Worm (Caenorhabditis elegans) whole organism, mixed stage, embryonic: ENCODE measurements around the gene T05A8.11.

Source experiments
- bed-3 ChIP-seq: fragments of 200-800 bp; sonication (Bioruptor generic); optimal IDR thresholded peaks from 3 replicates; lab custom pipeline; 2018; ENCODE audit warnings: mild to moderate bottlenecking, missing genetic modification characterization, moderate library complexity, missing compliant biosample characterization
- blmp-1 ChIP-seq: fragments of 150-350 bp; optimal IDR thresholded peaks from 2 replicates; lab custom pipeline; 2014; ENCODE audit warnings: missing biosample characterization, missing genetic modification characterization
- ceh-39 ChIP-seq: fragments of 150-350 bp; optimal IDR thresholded peaks from 2 replicates; lab custom pipeline; 2014; ENCODE audit warnings: missing biosample characterization, missing genetic modification characterization
- ceh-43 ChIP-seq: fragments of 200-800 bp; sonication (Bioruptor generic); optimal IDR thresholded peaks from 2 replicates; lab custom pipeline; 2018; ENCODE audit warnings: mild to moderate bottlenecking, missing genetic modification characterization, moderate library complexity, missing compliant biosample characterization
- ces-1 ChIP-seq: fragments of 150-350 bp; optimal IDR thresholded peaks from 2 replicates; lab custom pipeline; 2014; ENCODE audit warnings: missing biosample characterization, missing genetic modification reagents, missing genetic modification characterization
- cnd-1 ChIP-seq: fragments of 200-800 bp; sonication (Bioruptor generic); optimal IDR thresholded peaks from 2 replicates; lab custom pipeline; 2018; ENCODE audit warnings: mild to moderate bottlenecking, missing genetic modification characterization, missing compliant biosample characterization
- drap-1 ChIP-seq: fragments of 200-800 bp; sonication (Bioruptor generic); optimal IDR thresholded peaks from 3 replicates; lab custom pipeline; 2018; ENCODE audit warnings: mild to moderate bottlenecking, missing genetic modification characterization, missing compliant biosample characterization
- elt-1 ChIP-seq: sonication (generic microtip); optimal IDR thresholded peaks from 2 replicates; lab custom pipeline; 2017; ENCODE audit warnings: missing genetic modification characterization, mild to moderate bottlenecking, missing compliant biosample characterization, antibody characterized with exemption, moderate library complexity, borderline replicate concordance; ENCODE audit not compliant: insufficient read depth
- elt-3 ChIP-seq: fragments of 150-350 bp; optimal IDR thresholded peaks from 2 replicates; lab custom pipeline; 2014; ENCODE audit warnings: missing biosample characterization, missing genetic modification characterization
- flh-1 ChIP-seq: fragments of 200-800 bp; sonication (Bioruptor generic); optimal IDR thresholded peaks from 2 replicates; lab custom pipeline; 2018; ENCODE audit warnings: mild to moderate bottlenecking, missing genetic modification characterization, moderate library complexity, missing compliant biosample characterization
- ham-2 ChIP-seq: fragments of 200-800 bp; sonication (Bioruptor generic); optimal IDR thresholded peaks from 2 replicates; lab custom pipeline; 2018; ENCODE audit warnings: mild to moderate bottlenecking, missing genetic modification characterization, missing compliant biosample characterization
- hlh-1 ChIP-seq: fragments of 150-350 bp; optimal IDR thresholded peaks from 2 replicates; lab custom pipeline; 2014; ENCODE audit warnings: missing biosample characterization, missing genetic modification reagents, missing genetic modification characterization
- lin-32 ChIP-seq: fragments of 200-800 bp; sonication (Bioruptor generic); optimal IDR thresholded peaks from 2 replicates; lab custom pipeline; 2018; ENCODE audit warnings: mild to moderate bottlenecking, missing genetic modification characterization, missing compliant biosample characterization
- lsy-2 ChIP-seq: fragments of 150-350 bp; optimal IDR thresholded peaks from 2 replicates; lab custom pipeline; 2014; ENCODE audit warnings: missing biosample characterization, missing genetic modification characterization
- mab-5 ChIP-seq: fragments of 150-350 bp; optimal IDR thresholded peaks from 2 replicates; lab custom pipeline; 2014; ENCODE audit warnings: missing biosample characterization, missing genetic modification characterization
- mep-1 ChIP-seq: fragments of 150-350 bp; optimal IDR thresholded peaks from 2 replicates; lab custom pipeline; 2017; ENCODE audit warnings: missing biosample characterization, missing genetic modification reagents, missing genetic modification characterization, inconsistent platforms
- mls-2 ChIP-seq: sonication (generic microtip); optimal IDR thresholded peaks from 2 replicates; lab custom pipeline; 2016; ENCODE audit warnings: mild to moderate bottlenecking, missing genetic modification characterization, moderate library complexity, missing compliant biosample characterization
- nhr-12 ChIP-seq: fragments of 150-350 bp; optimal IDR thresholded peaks from 2 replicates; lab custom pipeline; 2014; ENCODE audit warnings: missing biosample characterization, missing genetic modification characterization
- nhr-2 ChIP-seq: fragments of 150-350 bp; optimal IDR thresholded peaks from 2 replicates; lab custom pipeline; 2014; ENCODE audit warnings: missing biosample characterization, missing genetic modification characterization
- nhr-237 ChIP-seq: fragments of 150-350 bp; optimal IDR thresholded peaks from 2 replicates; lab custom pipeline; 2014; ENCODE audit warnings: missing biosample characterization, missing genetic modification characterization
- nhr-28 ChIP-seq: fragments of 150-350 bp; optimal IDR thresholded peaks from 2 replicates; lab custom pipeline; 2014; ENCODE audit warnings: missing biosample characterization, missing genetic modification characterization
- nhr-76 ChIP-seq: sonication (generic microtip); optimal IDR thresholded peaks from 2 replicates; lab custom pipeline; 2017; ENCODE audit warnings: missing biosample characterization, missing genetic modification characterization
- pha-4 ChIP-seq: fragments of 150-350 bp; optimal IDR thresholded peaks from 2 replicates; lab custom pipeline; 2018; ENCODE audit warnings: missing biosample characterization, missing genetic modification reagents, missing genetic modification characterization
- sem-2 ChIP-seq: fragments of 200-800 bp; sonication (Bioruptor generic); optimal IDR thresholded peaks from 2 replicates; lab custom pipeline; 2018; ENCODE audit warnings: mild to moderate bottlenecking, missing genetic modification characterization, missing compliant biosample characterization
- sptf-1 ChIP-seq: sonication (generic microtip); optimal IDR thresholded peaks from 2 replicates; lab custom pipeline; 2017; ENCODE audit warnings: mild to moderate bottlenecking, missing genetic modification characterization, moderate library complexity, missing compliant biosample characterization
- tbx-8 ChIP-seq: fragments of 200-800 bp; sonication (Bioruptor generic); optimal IDR thresholded peaks from 2 replicates; lab custom pipeline; 2018; ENCODE audit warnings: mild to moderate bottlenecking, missing genetic modification characterization, moderate library complexity, missing compliant biosample characterization
- unc-62 ChIP-seq: fragments of 150-350 bp; optimal IDR thresholded peaks from 2 replicates; lab custom pipeline; 2014; ENCODE audit warnings: missing biosample characterization, missing genetic modification reagents, missing genetic modification characterization
- ztf-11 ChIP-seq: fragments of 150-350 bp; optimal IDR thresholded peaks from 2 replicates; lab custom pipeline; 2014; ENCODE audit warnings: missing biosample characterization, missing genetic modification characterization

Gene T05A8.11

ce11 chrII:2725561-2725960 lies at the start of gene T05A8.11, which contains the start of gene nep-2:
TSS of gene T05A8.11 (minus strand) at chrII:2725661.
TSS of gene nep-2 (minus strand) at chrII:2725752.
- TF ChIP-seq drap-1 (GFP tag; lab: Kevin White, UChicago) = no peak
- no peak for TF ChIP-seq nhr-237 (tag; lab: Kevin White, UChicago)
- TF ChIP-seq sptf-1 (tag; lab: Kevin White, UChicago) = no peak
- no peak for TF ChIP-seq lin-32 (GFP tag; lab: Kevin White, UChicago)
- TF ChIP-seq bed-3 (GFP tag; lab: Kevin White, UChicago) = no peak
- TF ChIP-seq ceh-43 (GFP tag; lab: Kevin White, UChicago) = no peak
- TF ChIP-seq ham-2 (GFP tag; lab: Kevin White, UChicago) = no peak
- TF ChIP-seq unc-62 (GFP tag; lab: Kevin White, UChicago) = no peak
- TF ChIP-seq nhr-2 (tag; lab: Kevin White, UChicago) = no peak
- TF ChIP-seq blmp-1 = no peak

- TF ChIP-seq nhr-237 (tag; lab: Kevin White, UChicago) (no peak), hlh-1 (no peak), bed-3 (GFP tag; lab: Kevin White, UChicago) (no peak), nhr-28 (tag; lab: Kevin White, UChicago) (no peak), elt-3 (no peak), mab-5 (tag; lab: Kevin White, UChicago) (no peak), lsy-2 (tag; lab: Kevin White, UChicago) (no peak), mls-2 (tag; lab: Kevin White, UChicago) (no peak), ztf-11 (tag; lab: Kevin White, UChicago) (no peak), nhr-2 (tag; lab: Kevin White, UChicago) (no peak), sptf-1 (tag; lab: Kevin White, UChicago) (no peak), pha-4 (tag; lab: Kevin White, UChicago) (no peak), elt-1 (tag; lab: Kevin White, UChicago) (no peak), tbx-8 (no peak), flh-1 (GFP tag; lab: Kevin White, UChicago) (no peak)
Observed at ce11 chrII:2774904-2775303, 49.4 kb upstream of the T05A8.11 start, which contains the start of gene fbxb-111. TSS of gene fbxb-111 (minus strand) at chrII:2775004.

- TF ChIP-seq mep-1 (tag; lab: Kevin White, UChicago) = no peak
- no peak for TF ChIP-seq ces-1
- TF ChIP-seq unc-62 (GFP tag; lab: Kevin White, UChicago) = no peak
- TF ChIP-seq sptf-1 (tag; lab: Kevin White, UChicago) = no peak
- no peak for TF ChIP-seq cnd-1 (tag; lab: Kevin White, UChicago)
- TF ChIP-seq nhr-12 (tag; lab: Kevin White, UChicago) = no peak
- TF ChIP-seq nhr-76 (tag; lab: Kevin White, UChicago) = no peak
Observed at ce11 chrII:2773534-2773933, 48.1 kb upstream of the T05A8.11 start, which contains the start of gene sdz-9. TSS of gene sdz-9 (minus strand) at chrII:2773634.

ce11 chrII:2772166-2772565 lies 46.7 kb upstream of the T05A8.11 start, which contains the start of gene sdz-10:
TSS of gene sdz-10 (minus strand) at chrII:2772266.
- TF ChIP-seq ceh-39 (tag; lab: Kevin White, UChicago) (peak; percentile 18), cnd-1 (tag; lab: Kevin White, UChicago) (no peak)

ce11 chrII:2770788-2771187 lies 45.3 kb upstream of the T05A8.11 start, which contains the start of gene fbxb-105:
TSS of gene fbxb-105 (minus strand) at chrII:2770888.
- TF ChIP-seq elt-3 (no peak), cnd-1 (tag; lab: Kevin White, UChicago) (peak; percentile 59), ceh-39 (tag; lab: Kevin White, UChicago) (peak; percentile 38)

ce11 chrII:2769021-2769420 lies 43.6 kb upstream of the T05A8.11 start, which contains the start of gene F08D12.7:
TSS of gene F08D12.7 (minus strand) at chrII:2769121.
- TF ChIP-seq sem-2 (GFP tag; lab: Kevin White, UChicago) (no peak), hlh-1 (peak; percentile 88)
